Worm (Caenorhabditis elegans): Measurements from ENCODE around the gene clec-222.

ce11 chrV:11258896-11259295 is 12.3 kb upstream of the clec-222 start, which contains the start of gene lgc-36:
- TF ChIP-seq pes-1 (GFP tag; IDR thresholded peaks at IDR 0.05) = no peak
- no peak for TF ChIP-seq ceh-36 (tag; optimal IDR thresholded peaks at IDR 0.05)
- TF ChIP-seq tra-4 (tag; optimal IDR thresholded peaks at IDR 0.05) = no peak
- no peak for TF ChIP-seq ceh-13 (GFP tag; optimal IDR thresholded peaks at IDR 0.05)
- no peak for TF ChIP-seq ama-1 (optimal IDR thresholded peaks at IDR 0.05)
- TF ChIP-seq scrt-1 (GFP tag; IDR thresholded peaks at IDR 0.05) = no peak
- no peak for TF ChIP-seq tbx-11 (GFP tag; IDR thresholded peaks at IDR 0.05)
- no peak for TF ChIP-seq aly-1 (tag; optimal IDR thresholded peaks at IDR 0.05)
- no peak for TF ChIP-seq tbx-37 (GFP tag; conservative IDR thresholded peaks at IDR 0.05)
- no peak for TF ChIP-seq sea-1 (GFP tag; conservative IDR thresholded peaks at IDR 0.05)
- no peak for TF ChIP-seq hmbx-1 (tag; optimal IDR thresholded peaks at IDR 0.05)
- TF ChIP-seq flt-1 (GFP tag; IDR thresholded peaks at IDR 0.05) = no peak

Data from whole organism, early embryonic.